Fruit fly (Drosophila melanogaster) whole organism, embryonic: ENCODE results near the gene CG10874.

Source experiments
- B-H2 ChIP-seq: fragments of 200-800 bp; sonication (Bioruptor generic); optimal IDR thresholded peaks from 2 replicates; lab custom pipeline; 2018; ENCODE audit warnings: missing biosample characterization, mild to moderate bottlenecking, missing genetic modification characterization
- BEAF-32 ChIP-seq: fragments of 200-800 bp; sonication (Bioruptor generic); optimal IDR thresholded peaks from 3 replicates; lab custom pipeline; 2017; ENCODE audit warnings: missing biosample characterization, missing genetic modification characterization, mild to moderate bottlenecking, moderate library complexity, missing genetic modification reagents
- Blimp-1 ChIP-seq: fragments of 200-800 bp; sonication (Bioruptor generic); optimal IDR thresholded peaks from 3 replicates; lab custom pipeline; 2018; ENCODE audit warnings: missing biosample characterization, missing genetic modification characterization, mild to moderate bottlenecking, moderate library complexity, missing genetic modification reagents
- CG1024 ChIP-seq: fragments of 200-800 bp; sonication (Bioruptor generic); IDR thresholded peaks from 2 replicates; pipeline ENCODE4 v1.3.6; 2022; ENCODE audit warnings: missing biosample characterization, missing genetic modification characterization
- CG13123 ChIP-seq: fragments of 200-800 bp; sonication (Bioruptor generic); optimal IDR thresholded peaks from 2 replicates; lab custom pipeline; 2016; ENCODE audit warnings: missing biosample characterization, missing genetic modification characterization
- CG14667 ChIP-seq: fragments of 200-800 bp; sonication (Bioruptor generic); IDR thresholded peaks from 2 replicates; pipeline ENCODE4 v1.3.6; 2022; ENCODE audit warnings: missing biosample characterization, missing genetic modification characterization
- CG1603 ChIP-seq: fragments of 200-800 bp; sonication (Bioruptor generic); optimal IDR thresholded peaks from 2 replicates; lab custom pipeline; 2019; ENCODE audit warnings: missing biosample characterization, mild to moderate bottlenecking, missing genetic modification characterization, moderate library complexity
- CG17612 ChIP-seq: fragments of 200-800 bp; sonication (Bioruptor generic); IDR thresholded peaks from 2 replicates; pipeline ENCODE4 v1.3.6; 2022; ENCODE audit warnings: missing biosample characterization, missing genetic modification characterization
- CG1792 ChIP-seq: fragments of 200-800 bp; sonication (Bioruptor generic); optimal IDR thresholded peaks from 2 replicates; lab custom pipeline; 2016; ENCODE audit warnings: missing biosample characterization, missing genetic modification characterization
- CG18599 ChIP-seq: fragments of 200-800 bp; sonication (Bioruptor generic); optimal IDR thresholded peaks from 3 replicates; lab custom pipeline; 2017; ENCODE audit warnings: missing biosample characterization, missing genetic modification characterization, mild to moderate bottlenecking, moderate library complexity, missing genetic modification reagents
- CG2120 ChIP-seq: fragments of 200-800 bp; sonication (Bioruptor generic); optimal IDR thresholded peaks from 3 replicates; lab custom pipeline; 2016; ENCODE audit warnings: missing biosample characterization, missing genetic modification characterization
- CG2875 ChIP-seq: fragments of 200-800 bp; sonication (Bioruptor generic); optimal IDR thresholded peaks from 2 replicates; lab custom pipeline; 2017; ENCODE audit warnings: missing biosample characterization, mild to moderate bottlenecking, missing genetic modification characterization, missing genetic modification reagents
- CG30431 ChIP-seq: fragments of 200-800 bp; sonication (Bioruptor generic); optimal IDR thresholded peaks from 2 replicates; lab custom pipeline; 2017; ENCODE audit warnings: missing biosample characterization, missing genetic modification characterization
- CG3065 ChIP-seq: fragments of 200-800 bp; sonication (Bioruptor generic); optimal IDR thresholded peaks from 2 replicates; lab custom pipeline; 2016; ENCODE audit warnings: missing biosample characterization, missing genetic modification characterization
- CG32532 ChIP-seq: fragments of 200-800 bp; sonication (Bioruptor generic); IDR thresholded peaks from 2 replicates; pipeline ENCODE4 v1.3.6; 2022; ENCODE audit warnings: missing biosample characterization, missing genetic modification characterization
- CG3407 ChIP-seq: fragments of 200-800 bp; sonication (Bioruptor generic); optimal IDR thresholded peaks from 2 replicates; lab custom pipeline; 2018; ENCODE audit warnings: missing biosample characterization, mild to moderate bottlenecking, missing genetic modification characterization
- CG4730 ChIP-seq: fragments of 200-800 bp; sonication (Bioruptor generic); IDR thresholded peaks from 2 replicates; pipeline ENCODE4 v1.3.6; 2022; ENCODE audit warnings: missing biosample characterization, missing genetic modification characterization
- CG7357 ChIP-seq: fragments of 200-800 bp; sonication (Bioruptor generic); IDR thresholded peaks from 3 replicates; pipeline ENCODE4 v1.3.6; 2022; ENCODE audit warnings: missing biosample characterization, missing genetic modification characterization
- CG8765 ChIP-seq: fragments of 200-800 bp; sonication (Bioruptor generic); IDR thresholded peaks from 2 replicates; pipeline ENCODE4 v1.3.6; 2022; ENCODE audit warnings: missing biosample characterization, missing genetic modification characterization
- CG8924 ChIP-seq: fragments of 200-800 bp; optimal IDR thresholded peaks from 3 replicates; lab custom pipeline; 2019; ENCODE audit warnings: missing biosample characterization, mild to moderate bottlenecking, missing genetic modification characterization, moderate library complexity
- CG9437 ChIP-seq: fragments of 200-800 bp; sonication (Bioruptor generic); optimal IDR thresholded peaks from 2 replicates; lab custom pipeline; 2018; ENCODE audit warnings: missing biosample characterization, mild to moderate bottlenecking, missing genetic modification characterization
- Eip74EF ChIP-seq, 2 experiments: fragments of 200-800 bp in 1 of 2; fragments of >200 bp in 1 of 2; sonication (Bioruptor generic) in 1 of 2; optimal IDR thresholded peaks; 2 replicates each; lab custom pipeline; 2017 to 2019; ENCODE audit warnings: missing biosample characterization in 2 of 2, missing genetic modification characterization in 2 of 2, mild to moderate bottlenecking in 1 of 2, moderate library complexity in 1 of 2
- Gug ChIP-seq: fragments of 200-800 bp; sonication (Bioruptor generic); IDR thresholded peaks from 4 replicates; pipeline ENCODE4 v1.3.6; 2022; ENCODE audit warnings: missing biosample characterization, missing genetic modification characterization
- H2.0 ChIP-seq: fragments of 200-800 bp; sonication (Bioruptor generic); IDR thresholded peaks from 2 replicates; pipeline ENCODE4 v1.3.6; 2022; ENCODE audit warnings: missing biosample characterization, missing genetic modification characterization
- Hmx ChIP-seq: fragments of 200-800 bp; sonication (Bioruptor generic); optimal IDR thresholded peaks from 2 replicates; lab custom pipeline; 2016; ENCODE audit warnings: missing biosample characterization, missing genetic modification characterization
- Hr51 ChIP-seq, 2 experiments: fragments of 200-800 bp; sonication (Bioruptor generic); optimal IDR thresholded peaks; 2 replicates in 1 of 2; 3 replicates in 1 of 2; lab custom pipeline; 2016 to 2018; ENCODE audit warnings: missing biosample characterization in 2 of 2, missing genetic modification characterization in 2 of 2, mild to moderate bottlenecking in 1 of 2, moderate library complexity in 1 of 2
- NC2β ChIP-seq: fragments of 200-800 bp; sonication (Bioruptor generic); optimal IDR thresholded peaks from 2 replicates; lab custom pipeline; 2016; ENCODE audit warnings: missing biosample characterization, missing genetic modification characterization
- Nf-YA ChIP-seq: fragments of 200-800 bp; sonication (Bioruptor generic); IDR thresholded peaks from 2 replicates; pipeline ENCODE4 v1.3.6; 2022; ENCODE audit warnings: missing biosample characterization, missing genetic modification characterization
- Ptx1 ChIP-seq: fragments of 200-800 bp; sonication (Bioruptor generic); IDR thresholded peaks from 2 replicates; pipeline ENCODE4 v1.3.6; 2022; ENCODE audit warnings: missing biosample characterization, missing genetic modification characterization
- Rfx ChIP-seq: fragments of 200-800 bp; sonication (Bioruptor generic); IDR thresholded peaks from 2 replicates; pipeline ENCODE4 v1.3.6; 2022; ENCODE audit warnings: missing biosample characterization, missing genetic modification characterization
- Sin3A ChIP-seq: fragments of >200 bp; optimal IDR thresholded peaks from 2 replicates; lab custom pipeline; 2018
- Sry-β ChIP-seq: fragments of 200-800 bp; sonication (Bioruptor generic); optimal IDR thresholded peaks from 2 replicates; lab custom pipeline; 2018; ENCODE audit warnings: missing biosample characterization, mild to moderate bottlenecking, missing genetic modification characterization, moderate library complexity
- cato ChIP-seq: fragments of 200-800 bp; sonication (Bioruptor generic); optimal IDR thresholded peaks from 2 replicates; lab custom pipeline; 2016; ENCODE audit warnings: missing biosample characterization, missing genetic modification characterization, borderline replicate concordance
- chn ChIP-seq: fragments of 200-800 bp; sonication (Bioruptor generic); optimal IDR thresholded peaks from 2 replicates; lab custom pipeline; 2016; ENCODE audit warnings: missing biosample characterization, missing genetic modification characterization
- dimm ChIP-seq: fragments of 200-800 bp; sonication (Bioruptor generic); IDR thresholded peaks from 2 replicates; pipeline ENCODE4 v1.3.6; 2022; ENCODE audit warnings: missing biosample characterization, missing genetic modification characterization
- dysf ChIP-seq: fragments of 200-800 bp; sonication (Bioruptor generic); IDR thresholded peaks from 3 replicates; pipeline ENCODE4 v1.3.6; 2022; ENCODE audit warnings: missing biosample characterization, missing genetic modification characterization
- ems ChIP-seq: fragments of 200-800 bp; sonication (Bioruptor generic); optimal IDR thresholded peaks from 3 replicates; lab custom pipeline; 2016; ENCODE audit warnings: missing biosample characterization, missing genetic modification characterization
- eve ChIP-seq, 2 experiments: fragments of >200 bp; optimal IDR thresholded peaks; 2 replicates each; lab custom pipeline; 2017; ENCODE audit warnings: missing biosample characterization in 2 of 2, missing genetic modification characterization in 2 of 2
- gcm ChIP-seq: fragments of 200-800 bp; sonication (Bioruptor generic); optimal IDR thresholded peaks from 2 replicates; lab custom pipeline; 2019; ENCODE audit warnings: missing biosample characterization, mild to moderate bottlenecking, missing genetic modification characterization, moderate library complexity
- gfzf ChIP-seq: fragments of 200-800 bp; sonication (Bioruptor generic); optimal IDR thresholded peaks from 2 replicates; lab custom pipeline; 2016; ENCODE audit warnings: missing biosample characterization, mild to moderate bottlenecking, missing genetic modification characterization, moderate library complexity
- klu ChIP-seq: fragments of 200-800 bp; sonication (Bioruptor generic); IDR thresholded peaks from 2 replicates; pipeline ENCODE4 v1.3.6; 2022; ENCODE audit warnings: missing biosample characterization, missing genetic modification characterization
- maf-S ChIP-seq: fragments of 200-800 bp; sonication (Bioruptor generic); optimal IDR thresholded peaks from 2 replicates; lab custom pipeline; 2016; ENCODE audit warnings: missing biosample characterization, missing genetic modification characterization
- onecut ChIP-seq: fragments of 200-800 bp; sonication (Bioruptor generic); IDR thresholded peaks from 2 replicates; pipeline ENCODE4 v1.3.6; 2022; ENCODE audit warnings: missing biosample characterization, missing genetic modification characterization
- sob ChIP-seq: fragments of 200-800 bp; sonication (Bioruptor generic); IDR thresholded peaks from 2 replicates; pipeline ENCODE4 v1.3.6; 2022; ENCODE audit warnings: missing biosample characterization, missing genetic modification characterization
- ssp ChIP-seq: fragments of 200-800 bp; sonication (Bioruptor generic); IDR thresholded peaks from 2 replicates; pipeline ENCODE4 v1.3.6; 2022; ENCODE audit warnings: missing biosample characterization, missing genetic modification characterization
- tap ChIP-seq: fragments of 200-800 bp; optimal IDR thresholded peaks from 3 replicates; lab custom pipeline; 2019; ENCODE audit warnings: missing biosample characterization, mild to moderate bottlenecking, missing genetic modification characterization, moderate library complexity
- tup ChIP-seq: fragments of 200-800 bp; sonication (Bioruptor generic); optimal IDR thresholded peaks from 2 replicates; lab custom pipeline; 2016; ENCODE audit warnings: missing biosample characterization, mild to moderate bottlenecking, missing genetic modification characterization, moderate library complexity
- twi ChIP-seq: fragments of 200-800 bp; optimal IDR thresholded peaks from 2 replicates; lab custom pipeline; 2019; ENCODE audit warnings: missing biosample characterization, mild to moderate bottlenecking, missing genetic modification characterization, moderate library complexity
- vnd ChIP-seq: fragments of 200-800 bp; sonication (Bioruptor generic); IDR thresholded peaks from 3 replicates; pipeline ENCODE4 v1.3.6; 2022; ENCODE audit warnings: missing biosample characterization, missing genetic modification characterization; ENCODE audit not compliant: partially characterized antibody
- wor ChIP-seq: fragments of 200-800 bp; sonication (Bioruptor generic); IDR thresholded peaks from 2 replicates; pipeline ENCODE4 v1.3.6; 2022; ENCODE audit warnings: missing biosample characterization, missing genetic modification characterization

CG10874 gene

dm6 chr2L:2201107-2201561 lies 8.9 kb upstream of the CG10874 start (continued):
- peak; percentile 33; the same call in 1 of the 2 replicates for TF ChIP-seq CG4730 (GFP tag; lab: Robert Waterston, UW)
- TF ChIP-seq CG14667, result peak; percentile 45; the same call in 1 of the 2 replicates
- 0 out of 2 replicates have a peak, but pooled peaks have one; percentile 24 for TF ChIP-seq Rfx (GFP tag; lab: Robert Waterston, UW)
- peak; percentile 73 for TF ChIP-seq NC2β (GFP tag; lab: Kevin White, UChicago)
- peak; percentile 83 for TF ChIP-seq CG1603 (tag; lab: Kevin White, UChicago)
- TF ChIP-seq maf-S (GFP tag; lab: Kevin White, UChicago), result peak; percentile 48
- peak; percentile 71 for TF ChIP-seq wor (GFP tag; lab: Robert Waterston, UW)
- TF ChIP-seq CG30431, result peak; percentile 75
- no peak for TF ChIP-seq vnd (GFP tag; lab: Robert Waterston, UW)
- TF ChIP-seq CG9437, result peak; percentile 70
- TF ChIP-seq CG1024 (GFP tag; lab: Robert Waterston, UW), result peak; percentile 32; the same call in 1 of the 2 replicates
- TF ChIP-seq gfzf (GFP tag; lab: Kevin White, UChicago), result no peak
- TF ChIP-seq BEAF-32, result no peak
- peak; percentile 85 for TF ChIP-seq tap (tag; lab: Kevin White, UChicago)
- peak; percentile 61 for TF ChIP-seq H2.0 (GFP tag; lab: Robert Waterston, UW)
- TF ChIP-seq CG7357 (GFP tag; lab: Robert Waterston, UW), result no peak; the same call in 2 of the 3 replicates
- peak; percentile 82 for TF ChIP-seq chn (GFP tag; lab: Kevin White, UChicago)
- TF ChIP-seq CG8924 (tag; lab: Kevin White, UChicago), result peak; percentile 87
- TF ChIP-seq CG2875 (GFP tag; lab: Kevin White, UChicago), result peak; percentile 89
- TF ChIP-seq Hmx (GFP tag; lab: Kevin White, UChicago), result no peak
- 0 out of 2 replicates have a peak, but pooled peaks have one; percentile 31 for TF ChIP-seq dimm (GFP tag; lab: Robert Waterston, UW)
- peak; percentile 61 for TF ChIP-seq CG3065 (GFP tag; lab: Kevin White, UChicago)
- TF ChIP-seq CG2120 (GFP tag; lab: Kevin White, UChicago), result no peak
- peak; percentile 65 for TF ChIP-seq CG18599 (GFP tag; lab: Kevin White, UChicago)
- peak; percentile 51 for TF ChIP-seq ems
- no peak for TF ChIP-seq klu (GFP tag; lab: Robert Waterston, UW)
- peak; percentile 64 for TF ChIP-seq tup (GFP tag; lab: Kevin White, UChicago)
- TF ChIP-seq Ptx1 (GFP tag; lab: Robert Waterston, UW), result peak; percentile 76
- peak; percentile 86 for TF ChIP-seq gcm
- TF ChIP-seq CG32532 (GFP tag; lab: Robert Waterston, UW), result no peak
- no peak for TF ChIP-seq Sin3A
- peak; percentile 67; the same call in 1 of the 2 replicates for TF ChIP-seq Nf-YA (GFP tag; lab: Robert Waterston, UW)
- no peak for TF ChIP-seq B-H2 (GFP tag; lab: Kevin White, UChicago)
- TF ChIP-seq twi (tag; lab: Kevin White, UChicago), result peak; percentile 79
- TF ChIP-seq CG17612 (GFP tag; lab: Robert Waterston, UW), result no peak
- peak in 1 of 2 experiments; percentile 92 for TF ChIP-seq eve (GFP tag; optimal IDR thresholded peaks at IDR 0.05; lab: Kevin White, UChicago)
- TF ChIP-seq CG13123 (GFP tag; lab: Kevin White, UChicago), result peak; percentile 83
- TF ChIP-seq cato, result peak; percentile 88
- peak; percentile 89 for TF ChIP-seq CG3407
- peak; percentile 39 for TF ChIP-seq CG1792 (GFP tag; lab: Kevin White, UChicago)
- TF ChIP-seq Blimp-1, result peak; percentile 91
- TF ChIP-seq Hr51 (GFP tag; optimal IDR thresholded peaks at IDR 0.05; lab: Kevin White, UChicago), result peak; percentile 44 to 68
- peak in 1 of 2 experiments; percentile 88 for TF ChIP-seq Eip74EF (GFP tag; optimal IDR thresholded peaks at IDR 0.05; lab: Kevin White, UChicago)
- TF ChIP-seq Gug (GFP tag; lab: Robert Waterston, UW), result peak; percentile 42; the same call in 2 of the 4 replicates
- TF ChIP-seq dysf (GFP tag; lab: Robert Waterston, UW), result peak; percentile 58; the same call in 1 of the 3 replicates
- no peak for TF ChIP-seq sob (GFP tag; lab: Robert Waterston, UW)
- peak; percentile 69 for TF ChIP-seq Sry-β (GFP tag; lab: Kevin White, UChicago)
- peak; percentile 25; the same call in 1 of the 2 replicates for TF ChIP-seq CG8765 (GFP tag; lab: Robert Waterston, UW)
- 0 out of 2 replicates have a peak, but pooled peaks have one; percentile 35 for TF ChIP-seq ssp (GFP tag; lab: Robert Waterston, UW)
- TF ChIP-seq onecut, result peak; percentile 71
